Fruit fly (Drosophila melanogaster) whole organism, prepupa: Measurements from ENCODE around the gene Ssb-c31a.

Experiments
- Blimp-1 ChIP-seq: fragments of 200-800 bp; sonication (Bioruptor generic); optimal IDR thresholded peaks from 3 replicates; lab custom pipeline; 2017; ENCODE audit warnings: missing biosample characterization, missing genetic modification characterization, mild to moderate bottlenecking, moderate library complexity, missing genetic modification reagents
- CG10669 ChIP-seq: fragments of 200-800 bp; sonication (Bioruptor generic); optimal IDR thresholded peaks from 3 replicates; lab custom pipeline; 2018; ENCODE audit warnings: missing biosample characterization, mild to moderate bottlenecking, missing genetic modification characterization, moderate library complexity
- CG11762 ChIP-seq: fragments of 200-800 bp; sonication (Bioruptor generic); optimal IDR thresholded peaks from 3 replicates; lab custom pipeline; 2016; ENCODE audit warnings: missing biosample characterization, missing genetic modification characterization; ENCODE audit not compliant: insufficient read depth
- CG11902 ChIP-seq: fragments of 200-800 bp; sonication (Bioruptor generic); optimal IDR thresholded peaks from 3 replicates; lab custom pipeline; 2016; ENCODE audit warnings: missing biosample characterization, missing genetic modification characterization
- CG1621 ChIP-seq: fragments of 200-800 bp; sonication (Bioruptor generic); optimal IDR thresholded peaks from 3 replicates; lab custom pipeline; 2018; ENCODE audit warnings: missing biosample characterization, mild to moderate bottlenecking, missing genetic modification characterization
- CG16779 ChIP-seq: fragments of 200-800 bp; sonication (Bioruptor generic); optimal IDR thresholded peaks from 3 replicates; lab custom pipeline; 2017; ENCODE audit warnings: missing biosample characterization, mild to moderate bottlenecking, missing genetic modification characterization
- CG31627 ChIP-seq: fragments of 200-800 bp; sonication (Bioruptor generic); optimal IDR thresholded peaks from 3 replicates; lab custom pipeline; 2016; ENCODE audit warnings: missing biosample characterization, missing genetic modification characterization
- CG34406 ChIP-seq: fragments of 200-800 bp; sonication (Bioruptor generic); optimal IDR thresholded peaks from 3 replicates; lab custom pipeline; 2016; ENCODE audit warnings: missing biosample characterization, missing genetic modification characterization
- CG3919 ChIP-seq: fragments of 200-800 bp; sonication (Bioruptor generic); optimal IDR thresholded peaks from 3 replicates; lab custom pipeline; 2016; ENCODE audit warnings: missing biosample characterization, missing genetic modification characterization
- CG4318 ChIP-seq: fragments of 200-800 bp; sonication (Bioruptor generic); optimal IDR thresholded peaks from 3 replicates; lab custom pipeline; 2017; ENCODE audit warnings: missing biosample characterization, mild to moderate bottlenecking, missing genetic modification characterization
- CG6163 ChIP-seq: fragments of 200-800 bp; sonication (Bioruptor generic); IDR thresholded peaks from 3 replicates; pipeline ENCODE4 v1.3.6; 2022; ENCODE audit warnings: missing biosample characterization, missing genetic modification characterization
- CG6276 ChIP-seq: fragments of 200-800 bp; sonication (Bioruptor generic); optimal IDR thresholded peaks from 2 replicates; lab custom pipeline; 2017; ENCODE audit warnings: missing biosample characterization, mild to moderate bottlenecking, missing genetic modification characterization
- CG6792 ChIP-seq: fragments of 200-800 bp; sonication (Bioruptor generic); optimal IDR thresholded peaks from 3 replicates; lab custom pipeline; 2016; ENCODE audit warnings: missing biosample characterization, missing genetic modification characterization
- CG6808 ChIP-seq: fragments of 200-800 bp; sonication (Bioruptor generic); optimal IDR thresholded peaks from 3 replicates; lab custom pipeline; 2017; ENCODE audit warnings: missing biosample characterization, missing genetic modification characterization, mild to moderate bottlenecking, moderate library complexity, missing genetic modification reagents
- CG6854 ChIP-seq: fragments of 200-800 bp; sonication (Bioruptor generic); optimal IDR thresholded peaks from 2 replicates; lab custom pipeline; 2017; ENCODE audit warnings: missing biosample characterization, mild to moderate bottlenecking, missing genetic modification characterization
- CG7368 ChIP-seq: fragments of 200-800 bp; sonication (Bioruptor generic); optimal IDR thresholded peaks from 3 replicates; lab custom pipeline; 2016; ENCODE audit warnings: missing biosample characterization, missing genetic modification characterization
- CG8119 ChIP-seq: fragments of 200-800 bp; sonication (Bioruptor generic); IDR thresholded peaks from 3 replicates; pipeline ENCODE4 v1.3.6; 2022; ENCODE audit warnings: missing biosample characterization, missing genetic modification characterization
- CG8319 ChIP-seq: fragments of 200-800 bp; sonication (Bioruptor generic); optimal IDR thresholded peaks from 3 replicates; lab custom pipeline; 2016; ENCODE audit warnings: missing biosample characterization, missing genetic modification characterization
- CG8632 ChIP-seq: fragments of 200-800 bp; sonication (Bioruptor generic); optimal IDR thresholded peaks from 3 replicates; lab custom pipeline; 2016; ENCODE audit warnings: missing biosample characterization, missing genetic modification characterization
- CG9139 ChIP-seq: fragments of 200-800 bp; sonication (Bioruptor generic); optimal IDR thresholded peaks from 3 replicates; lab custom pipeline; 2017; ENCODE audit warnings: missing biosample characterization, mild to moderate bottlenecking, missing genetic modification characterization
- Eip75B ChIP-seq: fragments of 200-800 bp; sonication (Bioruptor generic); optimal IDR thresholded peaks from 3 replicates; lab custom pipeline; 2016; ENCODE audit warnings: missing biosample characterization, missing genetic modification characterization
- Eip93F ChIP-seq: fragments of 200-800 bp; sonication (Bioruptor generic); optimal IDR thresholded peaks from 2 replicates; lab custom pipeline; 2016; ENCODE audit warnings: missing biosample characterization, mild to moderate bottlenecking, missing genetic modification characterization
- Ets21C ChIP-seq: fragments of 200-800 bp; sonication (Bioruptor generic); optimal IDR thresholded peaks from 3 replicates; lab custom pipeline; 2016; ENCODE audit warnings: missing biosample characterization, missing genetic modification characterization
- Gug ChIP-seq: fragments of 200-800 bp; sonication (Bioruptor generic); IDR thresholded peaks from 2 replicates; pipeline ENCODE4 v1.3.6; 2022; ENCODE audit warnings: missing biosample characterization, missing genetic modification characterization
- Hr38 ChIP-seq: sonication (Bioruptor generic); optimal IDR thresholded peaks from 2 replicates; lab custom pipeline; 2016; ENCODE audit warnings: missing biosample characterization, missing genetic modification characterization
- Lpt ChIP-seq: fragments of 200-800 bp; sonication (Bioruptor generic); optimal IDR thresholded peaks from 3 replicates; lab custom pipeline; 2016; ENCODE audit warnings: missing biosample characterization, missing genetic modification characterization
- Met ChIP-seq: fragments of 200-800 bp; sonication (Bioruptor generic); optimal IDR thresholded peaks from 3 replicates; lab custom pipeline; 2016; ENCODE audit warnings: missing biosample characterization, missing genetic modification characterization
- OdsH ChIP-seq: fragments of 200-800 bp; sonication (Bioruptor generic); optimal IDR thresholded peaks from 3 replicates; lab custom pipeline; 2016; ENCODE audit warnings: missing biosample characterization, missing genetic modification characterization
- Smox ChIP-seq: fragments of 200-800 bp; sonication (Bioruptor generic); optimal IDR thresholded peaks from 3 replicates; lab custom pipeline; 2016; ENCODE audit warnings: missing biosample characterization, missing genetic modification characterization
- Sox102F ChIP-seq: fragments of 200-800 bp; sonication (Bioruptor generic); optimal IDR thresholded peaks from 2 replicates; lab custom pipeline; 2016; ENCODE audit warnings: missing biosample characterization, mild to moderate bottlenecking, missing genetic modification characterization
- Sox15 ChIP-seq: fragments of 200-800 bp; sonication (Bioruptor generic); optimal IDR thresholded peaks from 3 replicates; lab custom pipeline; 2016; ENCODE audit warnings: missing biosample characterization, missing genetic modification characterization
- achi ChIP-seq: fragments of 200-800 bp; sonication (Bioruptor generic); optimal IDR thresholded peaks from 3 replicates; lab custom pipeline; 2016; ENCODE audit warnings: missing biosample characterization, missing genetic modification characterization
- acj6 ChIP-seq: fragments of 200-800 bp; sonication (Bioruptor generic); optimal IDR thresholded peaks from 3 replicates; lab custom pipeline; 2016; ENCODE audit warnings: missing biosample characterization, missing genetic modification characterization
- cyc ChIP-seq: fragments of 200-800 bp; sonication (Bioruptor generic); optimal IDR thresholded peaks from 3 replicates; lab custom pipeline; 2016; ENCODE audit warnings: missing biosample characterization, missing genetic modification characterization
- dac ChIP-seq: fragments of 200-800 bp; sonication (Bioruptor generic); optimal IDR thresholded peaks from 2 replicates; lab custom pipeline; 2017; ENCODE audit warnings: missing biosample characterization, mild to moderate bottlenecking, missing genetic modification characterization
- dsx ChIP-seq: fragments of 200-800 bp; optimal IDR thresholded peaks from 3 replicates; lab custom pipeline; 2019; ENCODE audit warnings: missing biosample characterization, mild to moderate bottlenecking, missing genetic modification characterization, moderate library complexity; ENCODE audit not compliant: poor library complexity, severe bottlenecking
- eg ChIP-seq: fragments of 200-800 bp; sonication (Bioruptor generic); IDR thresholded peaks from 3 replicates; pipeline ENCODE4 v1.3.6; 2022; ENCODE audit warnings: missing biosample characterization, missing genetic modification characterization
- esn ChIP-seq: fragments of 200-800 bp; sonication (Bioruptor generic); optimal IDR thresholded peaks from 2 replicates; lab custom pipeline; 2016; ENCODE audit warnings: missing biosample characterization, mild to moderate bottlenecking, missing genetic modification characterization, moderate library complexity
- fd59A ChIP-seq: fragments of 200-800 bp; sonication (Bioruptor generic); optimal IDR thresholded peaks from 2 replicates; lab custom pipeline; 2017; ENCODE audit warnings: missing biosample characterization, mild to moderate bottlenecking, missing genetic modification characterization, missing genetic modification reagents
- fd85E ChIP-seq: fragments of 200-800 bp; sonication (Bioruptor generic); optimal IDR thresholded peaks from 3 replicates; lab custom pipeline; 2016; ENCODE audit warnings: missing biosample characterization, missing genetic modification characterization
- lz ChIP-seq: fragments of 200-800 bp; sonication (Bioruptor generic); optimal IDR thresholded peaks from 3 replicates; lab custom pipeline; 2016; ENCODE audit warnings: missing biosample characterization, missing genetic modification characterization
- net ChIP-seq: fragments of 200-800 bp; sonication (Bioruptor generic); optimal IDR thresholded peaks from 3 replicates; lab custom pipeline; 2016; ENCODE audit warnings: missing biosample characterization, missing genetic modification characterization
- pdm3 ChIP-seq: fragments of 200-800 bp; sonication (Bioruptor generic); optimal IDR thresholded peaks from 3 replicates; lab custom pipeline; 2016; ENCODE audit warnings: missing biosample characterization, missing genetic modification characterization
- spab ChIP-seq: fragments of 200-800 bp; sonication (Bioruptor generic); optimal IDR thresholded peaks from 2 replicates; lab custom pipeline; 2017; ENCODE audit warnings: missing biosample characterization, mild to moderate bottlenecking, missing genetic modification characterization, missing genetic modification reagents
- ss ChIP-seq, 2 experiments: fragments of 200-800 bp; sonication (Bioruptor generic); optimal IDR thresholded peaks; 2 replicates in 1 of 2; 3 replicates in 1 of 2; lab custom pipeline; 2017 to 2018; ENCODE audit warnings: mild to moderate bottlenecking in 2 of 2, missing biosample characterization in 2 of 2, missing genetic modification characterization in 2 of 2, moderate library complexity in 1 of 2
- svp ChIP-seq: fragments of 200-800 bp; sonication (Bioruptor generic); peaks from one replicate; lab custom pipeline; 2016; ENCODE audit warnings: missing biosample characterization, missing genetic modification characterization
- topi ChIP-seq: fragments of 200-800 bp; sonication (Bioruptor generic); optimal IDR thresholded peaks from 3 replicates; lab custom pipeline; 2016; ENCODE audit warnings: missing biosample characterization, missing genetic modification characterization

Gene Ssb-c31a

DNA sequence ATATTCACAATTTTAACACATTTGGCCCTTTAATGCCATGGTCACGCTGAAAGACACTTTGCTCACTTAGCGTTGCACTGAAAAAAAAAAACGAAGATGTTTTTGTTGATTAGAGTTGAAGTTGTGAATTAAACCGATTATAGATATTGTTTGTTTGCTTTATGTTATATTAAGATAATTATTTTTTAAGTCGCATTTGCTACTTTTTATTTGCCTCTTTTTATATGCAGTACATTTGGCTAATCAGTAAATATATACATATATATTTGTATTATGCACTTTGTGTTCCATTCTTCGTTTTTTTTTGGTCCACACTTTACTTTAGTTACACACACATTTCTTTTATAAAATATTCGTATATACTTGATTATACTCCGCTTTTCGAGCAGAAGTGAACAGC, 19.1 kb downstream of the Ssb-c31a start (continued):
- TF ChIP-seq Eip93F (GFP tag; lab: Kevin White, UChicago) (no peak), CG7368 (GFP tag; lab: Kevin White, UChicago) (no peak), CG9139 (no peak), CG31627 (GFP tag; lab: Kevin White, UChicago) (no peak), fd59A (GFP tag; lab: Kevin White, UChicago) (no peak), svp (GFP tag; lab: Kevin White, UChicago) (peak; percentile 70), CG6792 (GFP tag; lab: Kevin White, UChicago) (no peak), Gug (GFP tag; lab: Robert Waterston, UW) (no peak), CG1621 (tag; lab: Kevin White, UChicago) (no peak), Eip75B (GFP tag; lab: Kevin White, UChicago) (no peak), Blimp-1 (no peak), CG4318 (GFP tag; lab: Kevin White, UChicago) (no peak), CG6854 (GFP tag; lab: Kevin White, UChicago) (no peak), esn (peak; percentile 5), CG6163 (GFP tag; lab: Robert Waterston, UW) (peak; percentile 55; the same call in 2 of the 3 replicates), CG11902 (GFP tag; lab: Kevin White, UChicago) (no peak), CG6808 (GFP tag; lab: Kevin White, UChicago) (no peak), CG34406 (GFP tag; lab: Kevin White, UChicago) (no peak), pdm3 (GFP tag; lab: Kevin White, UChicago) (peak; percentile 7), CG8319 (GFP tag; lab: Kevin White, UChicago) (no peak)

DNA sequence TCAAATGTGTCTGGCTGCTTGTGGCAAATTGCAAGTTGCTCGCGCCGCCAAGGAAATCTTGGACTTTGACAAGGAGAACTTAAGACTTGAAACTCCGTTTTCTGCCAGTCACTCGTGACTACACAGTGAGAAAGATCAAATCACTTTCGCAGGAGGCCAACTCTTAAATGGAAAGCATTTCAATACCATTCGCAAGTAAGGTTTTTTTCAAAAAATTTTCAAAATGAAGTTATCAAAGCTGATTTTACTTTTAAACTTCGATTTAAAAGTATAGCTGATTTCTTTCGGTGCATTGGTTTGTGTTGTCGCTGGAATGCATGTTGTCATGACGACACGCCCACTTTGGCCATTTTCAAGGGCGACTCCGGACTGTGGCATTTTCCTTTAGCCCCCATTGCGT, 21.2 kb downstream of the Ssb-c31a start:
- peak; percentile 49 for TF ChIP-seq cyc (GFP tag; lab: Kevin White, UChicago)
- TF ChIP-seq Smox (GFP tag; lab: Kevin White, UChicago): peak; percentile 49
- peak; percentile 89 for TF ChIP-seq spab (GFP tag; lab: Kevin White, UChicago)
- peak; percentile 83 for TF ChIP-seq achi (GFP tag; lab: Kevin White, UChicago)
- peak; percentile 7 for TF ChIP-seq fd85E (GFP tag; lab: Kevin White, UChicago)
- TF ChIP-seq CG6854 (GFP tag; lab: Kevin White, UChicago): peak; percentile 1
- peak; percentile 86 for TF ChIP-seq CG9139
- TF ChIP-seq CG6163 (GFP tag; lab: Robert Waterston, UW): peak; percentile 93
- TF ChIP-seq Sox15 (GFP tag; lab: Kevin White, UChicago): peak; percentile 48
- TF ChIP-seq Sox102F (GFP tag; lab: Kevin White, UChicago): peak; percentile 48
- peak; percentile 88 for TF ChIP-seq dsx (GFP tag; lab: Kevin White, UChicago)
- peak; percentile 62 for TF ChIP-seq lz (GFP tag; lab: Kevin White, UChicago)
- peak; percentile 81 for TF ChIP-seq CG8119 (GFP tag; lab: Robert Waterston, UW)
- TF ChIP-seq topi (GFP tag; lab: Kevin White, UChicago): peak; percentile 57
- TF ChIP-seq CG6276 (GFP tag; lab: Kevin White, UChicago): peak; percentile 65
- peak; percentile 15 for TF ChIP-seq dac (GFP tag; lab: Kevin White, UChicago)
- peak; percentile 57 for TF ChIP-seq CG4318 (GFP tag; lab: Kevin White, UChicago)
- peak; percentile 72 for TF ChIP-seq CG34406 (GFP tag; lab: Kevin White, UChicago)
- peak; percentile 46 for TF ChIP-seq Ets21C (GFP tag; lab: Kevin White, UChicago)
- TF ChIP-seq ss (GFP tag; optimal IDR thresholded peaks at IDR 0.05; lab: Kevin White, UChicago): peak; percentile 89 to 91
- peak; percentile 67 for TF ChIP-seq svp (GFP tag; lab: Kevin White, UChicago)
- peak; percentile 70 for TF ChIP-seq Lpt (GFP tag; lab: Kevin White, UChicago)
- no peak for TF ChIP-seq Eip93F (GFP tag; lab: Kevin White, UChicago)
- TF ChIP-seq CG3919 (GFP tag; lab: Kevin White, UChicago): peak; percentile 86
- peak; percentile 83 for TF ChIP-seq CG7368 (GFP tag; lab: Kevin White, UChicago)
- peak; percentile 70 for TF ChIP-seq CG8319 (GFP tag; lab: Kevin White, UChicago)
- no peak for TF ChIP-seq Hr38
- peak; percentile 82 for TF ChIP-seq OdsH (GFP tag; lab: Kevin White, UChicago)
- TF ChIP-seq CG16779 (tag; lab: Kevin White, UChicago): peak; percentile 60
- TF ChIP-seq Eip75B (GFP tag; lab: Kevin White, UChicago): peak; percentile 82
- TF ChIP-seq Met (GFP tag; lab: Kevin White, UChicago): peak; percentile 72
- peak; percentile 92 for TF ChIP-seq CG6808 (GFP tag; lab: Kevin White, UChicago)
- peak; percentile 57 for TF ChIP-seq CG31627 (GFP tag; lab: Kevin White, UChicago)
- TF ChIP-seq esn: peak; percentile 54
- TF ChIP-seq CG11902 (GFP tag; lab: Kevin White, UChicago): peak; percentile 45
- peak; percentile 81 for TF ChIP-seq CG11762
- TF ChIP-seq eg (GFP tag; lab: Robert Waterston, UW): peak; percentile 82
- TF ChIP-seq acj6 (GFP tag; lab: Kevin White, UChicago): peak; percentile 77
- TF ChIP-seq CG8632 (GFP tag; lab: Kevin White, UChicago): peak; percentile 68
- peak; percentile 77 for TF ChIP-seq net
- peak; percentile 91 for TF ChIP-seq CG10669 (GFP tag; lab: Kevin White, UChicago)
